Worm (Caenorhabditis elegans) whole organism, young adult: ENCODE measurements around the gene dpm-3.

ENCODE experiments used
- F10E7.11 ChIP-seq: sonication (generic microtip); optimal IDR thresholded peaks from 2 replicates; lab custom pipeline; 2017; ENCODE audit warnings: mild to moderate bottlenecking, missing genetic modification characterization, moderate library complexity, missing compliant biosample characterization
- F23B12.7 ChIP-seq: sonication (generic microtip); optimal IDR thresholded peaks from 2 replicates; lab custom pipeline; 2017; ENCODE audit warnings: missing genetic modification characterization, mild to moderate bottlenecking, missing compliant biosample characterization, antibody characterized with exemption, moderate library complexity; ENCODE audit not compliant: insufficient read depth
- F33H1.4 ChIP-seq: fragments of 200-800 bp; sonication (Bioruptor generic); IDR thresholded peaks from 2 replicates; pipeline ENCODE4 v1.3.6; 2022; ENCODE audit warnings: missing genetic modification reagents, missing genetic modification characterization, missing compliant biosample characterization
- F37B4.10 ChIP-seq: fragments of 200-800 bp; sonication (Bioruptor generic); IDR thresholded peaks from 2 replicates; pipeline ENCODE4 v1.3.6; 2022; ENCODE audit warnings: missing genetic modification characterization, missing compliant biosample characterization
- F49E8.2 ChIP-seq: sonication (generic microtip); optimal IDR thresholded peaks from 3 replicates; lab custom pipeline; 2017; ENCODE audit warnings: missing genetic modification characterization, mild to moderate bottlenecking, missing compliant biosample characterization, antibody characterized with exemption, moderate library complexity; ENCODE audit not compliant: insufficient read depth
- F52B5.7 ChIP-seq: sonication (generic microtip); optimal IDR thresholded peaks from 2 replicates; lab custom pipeline; 2016; ENCODE audit warnings: mild to moderate bottlenecking, missing genetic modification characterization, missing compliant biosample characterization
- F57A8.1 ChIP-seq: fragments of 200-800 bp; sonication (Bioruptor generic); optimal IDR thresholded peaks from 2 replicates; lab custom pipeline; 2018; ENCODE audit warnings: mild to moderate bottlenecking, missing genetic modification characterization, moderate library complexity, missing compliant biosample characterization
- F57C9.4 ChIP-seq: sonication (generic microtip); optimal IDR thresholded peaks from 2 replicates; lab custom pipeline; 2017; ENCODE audit warnings: mild to moderate bottlenecking, missing genetic modification characterization, missing compliant biosample characterization
- K11D2.4 ChIP-seq: fragments of 200-800 bp; sonication (Bioruptor generic); IDR thresholded peaks from 2 replicates; pipeline ENCODE4 v1.3.6; 2022; ENCODE audit warnings: missing genetic modification reagents, missing genetic modification characterization, missing compliant biosample characterization
- T07F8.4 ChIP-seq: sonication (generic microtip); optimal IDR thresholded peaks from 2 replicates; lab custom pipeline; 2016; ENCODE audit warnings: mild to moderate bottlenecking, missing genetic modification characterization, moderate library complexity, missing compliant biosample characterization
- T26A5.8 ChIP-seq: sonication (generic microtip); optimal IDR thresholded peaks from 2 replicates; lab custom pipeline; 2016; ENCODE audit warnings: missing genetic modification characterization, missing compliant biosample characterization
- Y56A3A.18 ChIP-seq: fragments of 200-800 bp; sonication (Bioruptor generic); IDR thresholded peaks from 2 replicates; pipeline ENCODE4 v1.3.6; 2022; ENCODE audit warnings: missing genetic modification reagents, missing genetic modification characterization, missing compliant biosample characterization
- Y95B8A.8 ChIP-seq: fragments of 200-800 bp; sonication (Bioruptor generic); IDR thresholded peaks from 2 replicates; pipeline ENCODE4 v1.3.6; 2022; ENCODE audit warnings: missing genetic modification reagents, missing genetic modification characterization, missing compliant biosample characterization
- ZK185.1 ChIP-seq: sonication (generic microtip); optimal IDR thresholded peaks from 2 replicates; lab custom pipeline; 2016; ENCODE audit warnings: mild to moderate bottlenecking, missing genetic modification characterization, missing compliant biosample characterization; ENCODE audit not compliant: poor library complexity, severe bottlenecking
- ama-1 ChIP-seq, 3 experiments: fragments of 150-350 bp in 1 of 3; sonication (generic microtip) in 2 of 3; optimal IDR thresholded peaks; 2 replicates each; lab custom pipeline; 2014 to 2018; ENCODE audit warnings: missing biosample characterization in 2 of 3, missing genetic modification characterization in 2 of 3, missing genetic modification reagents in 2 of 3
- athp-1 ChIP-seq: sonication (generic microtip); optimal IDR thresholded peaks from 2 replicates; lab custom pipeline; 2017; ENCODE audit warnings: mild to moderate bottlenecking, missing genetic modification characterization, missing compliant biosample characterization
- bed-2 ChIP-seq: fragments of 200-800 bp; sonication (Bioruptor generic); IDR thresholded peaks from 2 replicates; pipeline ENCODE4 v1.3.6; 2022; ENCODE audit warnings: missing genetic modification reagents, missing genetic modification characterization, missing compliant biosample characterization
- cebp-1 ChIP-seq, 2 experiments: fragments of 200-800 bp in 1 of 2; sonication (Bioruptor generic) in 1 of 2; sonication (generic microtip) in 1 of 2; IDR thresholded peaks in 1 of 2; optimal IDR thresholded peaks in 1 of 2; 2 replicates each; pipeline versions ENCODE4 v1.3.6 to Lab custom; 2017 to 2022; ENCODE audit warnings: missing compliant biosample characterization in 2 of 2, missing genetic modification characterization in 2 of 2, mild to moderate bottlenecking in 1 of 2, missing genetic modification reagents in 1 of 2, moderate library complexity in 1 of 2
- ceh-27 ChIP-seq: fragments of 200-800 bp; sonication (Bioruptor generic); optimal IDR thresholded peaks from 2 replicates; lab custom pipeline; 2018; ENCODE audit warnings: mild to moderate bottlenecking, missing genetic modification characterization, moderate library complexity, missing compliant biosample characterization
- ceh-40 ChIP-seq: fragments of 200-800 bp; sonication (Bioruptor generic); IDR thresholded peaks from 2 replicates; pipeline ENCODE4 v1.3.6; 2022; ENCODE audit warnings: missing genetic modification characterization, missing compliant biosample characterization
- ceh-79 ChIP-seq: sonication (generic microtip); optimal IDR thresholded peaks from 2 replicates; lab custom pipeline; 2017; ENCODE audit warnings: mild to moderate bottlenecking, missing genetic modification characterization, missing compliant biosample characterization
- die-1 ChIP-seq: sonication (generic microtip); optimal IDR thresholded peaks from 2 replicates; lab custom pipeline; 2016; ENCODE audit warnings: missing genotype, mild to moderate bottlenecking, missing genetic modification characterization, missing compliant biosample characterization
- dpff-1 ChIP-seq: sonication (generic microtip); optimal IDR thresholded peaks from 2 replicates; lab custom pipeline; 2017; ENCODE audit warnings: mild to moderate bottlenecking, missing genetic modification characterization, missing compliant biosample characterization
- gei-17 ChIP-seq: fragments of 200-800 bp; sonication (Bioruptor generic); optimal IDR thresholded peaks from 2 replicates; lab custom pipeline; 2018; ENCODE audit warnings: mild to moderate bottlenecking, missing genetic modification characterization, missing compliant biosample characterization
- hlh-12 ChIP-seq: sonication (generic microtip); optimal IDR thresholded peaks from 2 replicates; lab custom pipeline; 2016; ENCODE audit warnings: missing genetic modification characterization, missing compliant biosample characterization
- hmg-1.2 ChIP-seq: fragments of 200-800 bp; sonication (Bioruptor generic); IDR thresholded peaks from 2 replicates; pipeline ENCODE4 v1.3.6; 2022; ENCODE audit warnings: missing genetic modification reagents, missing genetic modification characterization, missing compliant biosample characterization
- let-526 ChIP-seq: fragments of 200-800 bp; sonication (Bioruptor generic); IDR thresholded peaks from 2 replicates; pipeline ENCODE4 v1.3.6; 2022; ENCODE audit warnings: missing genetic modification reagents, missing genetic modification characterization, missing compliant biosample characterization
- mcd-1 ChIP-seq: fragments of 200-800 bp; sonication (Bioruptor generic); IDR thresholded peaks from 2 replicates; pipeline ENCODE4 v1.3.6; 2022; ENCODE audit warnings: missing genetic modification reagents, missing genetic modification characterization, missing compliant biosample characterization
- mxl-1 ChIP-seq: sonication (generic microtip); optimal IDR thresholded peaks from 2 replicates; lab custom pipeline; 2016; ENCODE audit warnings: missing genetic modification characterization, missing compliant biosample characterization
- nfya-1 ChIP-seq: sonication (generic microtip); optimal IDR thresholded peaks from 2 replicates; lab custom pipeline; 2017; ENCODE audit warnings: antibody characterized with exemption, missing compliant biosample characterization, missing genetic modification characterization, borderline replicate concordance; ENCODE audit not compliant: insufficient read depth
- nfyb-1 ChIP-seq: fragments of 200-800 bp; sonication (Bioruptor generic); IDR thresholded peaks from 2 replicates; pipeline ENCODE4 v1.3.6; 2022; ENCODE audit warnings: missing genetic modification reagents, missing genetic modification characterization, missing compliant biosample characterization
- nhr-90 ChIP-seq: sonication (generic microtip); optimal IDR thresholded peaks from 2 replicates; lab custom pipeline; 2016; ENCODE audit warnings: missing genotype, mild to moderate bottlenecking, missing genetic modification characterization, missing compliant biosample characterization
- pbrm-1 ChIP-seq: fragments of 200-800 bp; sonication (Bioruptor generic); IDR thresholded peaks from 2 replicates; pipeline ENCODE4 v1.3.6; 2022; ENCODE audit warnings: missing genetic modification reagents, missing genetic modification characterization, missing compliant biosample characterization
- rcor-1 ChIP-seq: fragments of 200-800 bp; sonication (Bioruptor generic); IDR thresholded peaks from 2 replicates; pipeline ENCODE4 v1.3.6; 2022; ENCODE audit warnings: missing genetic modification reagents, missing genetic modification characterization, missing compliant biosample characterization
- sea-2 ChIP-seq: fragments of 200-800 bp; sonication (Bioruptor generic); IDR thresholded peaks from 2 replicates; pipeline ENCODE4 v1.3.6; 2022; ENCODE audit warnings: missing genetic modification characterization, missing compliant biosample characterization
- snpc-1.3 ChIP-seq: sonication (generic microtip); optimal IDR thresholded peaks from 2 replicates; lab custom pipeline; 2017; ENCODE audit warnings: missing genetic modification characterization, mild to moderate bottlenecking, missing compliant biosample characterization, antibody characterized with exemption, moderate library complexity, missing genotype, missing genetic modification reagents; ENCODE audit not compliant: insufficient read depth
- snpc-4 ChIP-seq, 5 experiments: fragments of 150-350 bp in 1 of 5; sonication (generic microtip) in 4 of 5; optimal IDR thresholded peaks; 2 replicates each; lab custom pipeline; 2014 to 2018; ENCODE audit warnings: missing genetic modification characterization in 5 of 5, missing biosample characterization in 3 of 5, antibody characterized with exemption in 2 of 5, mild to moderate bottlenecking in 2 of 5, missing compliant biosample characterization in 2 of 5, missing genotype in 2 of 5, moderate library complexity in 2 of 5, missing genetic modification reagents in 1 of 5
- sptf-2 ChIP-seq: fragments of 200-800 bp; sonication (Bioruptor generic); optimal IDR thresholded peaks from 2 replicates; lab custom pipeline; 2018; ENCODE audit warnings: mild to moderate bottlenecking, missing genetic modification characterization, missing compliant biosample characterization
- tbx-9 ChIP-seq: sonication (generic microtip); optimal IDR thresholded peaks from 2 replicates; lab custom pipeline; 2016; ENCODE audit warnings: borderline replicate concordance, missing genetic modification characterization, inconsistent platforms, missing compliant biosample characterization
- tlf-1 ChIP-seq: fragments of 200-800 bp; sonication (Bioruptor generic); optimal IDR thresholded peaks from 2 replicates; lab custom pipeline; 2018; ENCODE audit warnings: mild to moderate bottlenecking, missing genetic modification characterization, missing compliant biosample characterization
- unc-130 ChIP-seq: sonication (generic microtip); optimal IDR thresholded peaks from 2 replicates; lab custom pipeline; 2016; ENCODE audit warnings: missing genetic modification reagents, missing genetic modification characterization, missing compliant biosample characterization
- zfh-2 ChIP-seq: fragments of 200-800 bp; sonication (Bioruptor generic); conservative IDR thresholded peaks from 2 replicates; pipeline ENCODE4 v1.3.6; 2022; ENCODE audit warnings: missing genetic modification reagents, missing genetic modification characterization, missing compliant biosample characterization
- zim-3 ChIP-seq: sonication (generic microtip); optimal IDR thresholded peaks from 2 replicates; lab custom pipeline; 2017; ENCODE audit warnings: mild to moderate bottlenecking, missing genetic modification characterization, moderate library complexity, missing compliant biosample characterization
- ztf-18 ChIP-seq: sonication (generic microtip); optimal IDR thresholded peaks from 2 replicates; lab custom pipeline; 2016; ENCODE audit warnings: missing genotype, mild to moderate bottlenecking, missing genetic modification characterization, missing compliant biosample characterization
- ztf-3 ChIP-seq: fragments of 200-800 bp; sonication (Bioruptor generic); optimal IDR thresholded peaks from 2 replicates; lab custom pipeline; 2018; ENCODE audit warnings: mild to moderate bottlenecking, missing genetic modification characterization, missing compliant biosample characterization

The dpm-3 gene

ce11 chrIV:12416629-12417404 is 25.4 kb downstream of the dpm-3 start (continued):
- TF ChIP-seq ceh-40: no peak
- TF ChIP-seq F10E7.11 (tag; lab: Kevin White, UChicago): no peak
- TF ChIP-seq sea-2 (GFP tag; lab: Robert Waterston, UW): no peak
- TF ChIP-seq K11D2.4 (GFP tag; lab: Robert Waterston, UW): no peak
- no peak for TF ChIP-seq ceh-27 (GFP tag; lab: Kevin White, UChicago)
- TF ChIP-seq sptf-2 (GFP tag; lab: Kevin White, UChicago): no peak
- no peak for TF ChIP-seq tbx-9 (tag; lab: Kevin White, UChicago)
- peak; percentile 51 for TF ChIP-seq ztf-18 (tag; lab: Kevin White, UChicago)
- no peak for TF ChIP-seq pbrm-1
- no peak for TF ChIP-seq F37B4.10 (GFP tag; lab: Robert Waterston, UW)
- no peak for TF ChIP-seq snpc-1.3
- TF ChIP-seq Y56A3A.18 (GFP tag; lab: Robert Waterston, UW): no peak
- peak; percentile 33 for TF ChIP-seq zim-3 (tag; lab: Kevin White, UChicago)
- TF ChIP-seq nfyb-1 (GFP tag; lab: Robert Waterston, UW): peak; percentile 41; the same call in 1 of the 2 replicates
- no peak for TF ChIP-seq gei-17 (GFP tag; lab: Kevin White, UChicago)
- peak; percentile 60 for TF ChIP-seq die-1 (tag; lab: Kevin White, UChicago)
- 0 out of 2 replicates have a peak, but pooled peaks have one; percentile 20 for TF ChIP-seq Y95B8A.8 (GFP tag; lab: Robert Waterston, UW)
- TF ChIP-seq T07F8.4 (tag; lab: Kevin White, UChicago): no peak
- peak; percentile 18 for TF ChIP-seq tlf-1
- peak; percentile 17 for TF ChIP-seq nhr-90 (tag; lab: Kevin White, UChicago)
- TF ChIP-seq F52B5.7 (tag; lab: Kevin White, UChicago): no peak
- peak; percentile 3 for TF ChIP-seq T26A5.8
- no peak for TF ChIP-seq rcor-1 (GFP tag; lab: Robert Waterston, UW)
- TF ChIP-seq unc-130: peak; percentile 3
- TF ChIP-seq F49E8.2 (tag; lab: Kevin White, UChicago): peak; percentile 40
- peak; percentile 66 for TF ChIP-seq snpc-4 (GFP tag; optimal IDR thresholded peaks at IDR 0.05; lab: Kevin White, UChicago)
- TF ChIP-seq snpc-4 (tag; optimal IDR thresholded peaks at IDR 0.05; lab: Kevin White, UChicago): peak; percentile 62 to 91 (median 88)
- no peak for TF ChIP-seq F57C9.4 (tag; lab: Kevin White, UChicago)
- TF ChIP-seq let-526: 0 out of 2 replicates have a peak, but pooled peaks have one; percentile 24
- no peak for TF ChIP-seq ama-1 (optimal IDR thresholded peaks at IDR 0.05; lab: Kevin White, UChicago)
- no peak for TF ChIP-seq ama-1 (GFP tag; optimal IDR thresholded peaks at IDR 0.05; lab: Kevin White, UChicago)
- no peak for TF ChIP-seq ztf-3
- TF ChIP-seq hmg-1.2 (GFP tag; lab: Robert Waterston, UW): peak; percentile 53
- peak; percentile 40; the same call in 1 of the 2 replicates for TF ChIP-seq mcd-1 (GFP tag; lab: Robert Waterston, UW)
- TF ChIP-seq athp-1 (tag; lab: Kevin White, UChicago): peak; percentile 57
- no peak for TF ChIP-seq ceh-79 (tag; lab: Kevin White, UChicago)
- TF ChIP-seq bed-2 (GFP tag; lab: Robert Waterston, UW): no peak
- no peak for TF ChIP-seq nfya-1
- no peak for TF ChIP-seq F23B12.7 (tag; lab: Kevin White, UChicago)
- TF ChIP-seq cebp-1 (GFP tag; IDR thresholded peaks at IDR 0.05; lab: Robert Waterston, UW): no peak
- TF ChIP-seq cebp-1 (tag; optimal IDR thresholded peaks at IDR 0.05; lab: Kevin White, UChicago): peak; percentile 44
- no peak for TF ChIP-seq dpff-1
- peak; percentile 31; the same call in 1 of the 2 replicates for TF ChIP-seq F33H1.4 (GFP tag; lab: Robert Waterston, UW)
- TF ChIP-seq mxl-1 (tag; lab: Kevin White, UChicago): peak; percentile 40
- TF ChIP-seq F57A8.1: no peak
- TF ChIP-seq ZK185.1 (tag; lab: Kevin White, UChicago): peak; percentile 43
- TF ChIP-seq zfh-2 (GFP tag; lab: Robert Waterston, UW): no peak
- no peak for TF ChIP-seq hlh-12 (tag; lab: Kevin White, UChicago)
